Worm (Caenorhabditis elegans) whole organism, mixed stage, embryonic: ENCODE measurements around the gene wrt-10.

Experiments used
- elt-1 ChIP-seq: sonication (generic microtip); optimal IDR thresholded peaks from 2 replicates; lab custom pipeline; 2017; ENCODE audit warnings: missing genetic modification characterization, mild to moderate bottlenecking, missing compliant biosample characterization, antibody characterized with exemption, moderate library complexity, borderline replicate concordance; ENCODE audit not compliant: insufficient read depth
- hlh-1 ChIP-seq: fragments of 150-350 bp; optimal IDR thresholded peaks from 2 replicates; lab custom pipeline; 2014; ENCODE audit warnings: missing biosample characterization, missing genetic modification reagents, missing genetic modification characterization
- lin-13 ChIP-seq: fragments of 150-350 bp; optimal IDR thresholded peaks from 2 replicates; lab custom pipeline; 2014; ENCODE audit warnings: missing biosample characterization, missing genetic modification characterization
- lsy-2 ChIP-seq: fragments of 150-350 bp; optimal IDR thresholded peaks from 2 replicates; lab custom pipeline; 2014; ENCODE audit warnings: missing biosample characterization, missing genetic modification characterization
- nhr-237 ChIP-seq: fragments of 150-350 bp; optimal IDR thresholded peaks from 2 replicates; lab custom pipeline; 2014; ENCODE audit warnings: missing biosample characterization, missing genetic modification characterization
- nhr-28 ChIP-seq: fragments of 150-350 bp; optimal IDR thresholded peaks from 2 replicates; lab custom pipeline; 2014; ENCODE audit warnings: missing biosample characterization, missing genetic modification characterization
- pha-4 ChIP-seq: fragments of 150-350 bp; optimal IDR thresholded peaks from 2 replicates; lab custom pipeline; 2018; ENCODE audit warnings: missing biosample characterization, missing genetic modification reagents, missing genetic modification characterization
- sptf-1 ChIP-seq: sonication (generic microtip); optimal IDR thresholded peaks from 2 replicates; lab custom pipeline; 2017; ENCODE audit warnings: mild to moderate bottlenecking, missing genetic modification characterization, moderate library complexity, missing compliant biosample characterization
- unc-39 ChIP-seq: fragments of 150-350 bp; optimal IDR thresholded peaks from 2 replicates; lab custom pipeline; 2014; ENCODE audit warnings: missing biosample characterization, missing genetic modification characterization

DNA sequence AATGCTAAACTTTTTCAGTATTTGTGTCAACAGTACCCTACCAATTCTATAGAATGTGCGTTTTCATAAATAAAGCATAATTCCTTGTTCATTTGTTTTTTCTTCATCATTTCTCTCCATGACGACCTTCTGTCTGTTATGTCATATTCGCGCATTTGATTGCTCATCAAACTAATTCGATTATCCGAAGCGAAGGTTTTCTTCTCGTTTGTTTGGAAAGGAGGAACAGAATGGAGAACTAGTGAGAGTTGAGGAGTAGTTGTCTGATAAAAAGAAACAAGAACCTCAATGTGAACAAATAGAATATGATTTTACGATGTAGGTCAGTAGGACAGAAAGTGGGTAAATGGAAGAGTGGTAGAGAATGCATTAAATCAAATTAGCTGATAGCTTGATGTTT lies 28.3 kb upstream of the wrt-10 start:
- TF ChIP-seq hlh-1: no peak
- no peak for TF ChIP-seq nhr-237 (tag; lab: Kevin White, UChicago)
- TF ChIP-seq lsy-2 (tag; lab: Kevin White, UChicago): no peak
- no peak for TF ChIP-seq elt-1 (tag; lab: Kevin White, UChicago)
- TF ChIP-seq nhr-28 (tag; lab: Kevin White, UChicago): no peak
- no peak for TF ChIP-seq sptf-1 (tag; lab: Kevin White, UChicago)
- no peak for TF ChIP-seq lin-13 (tag; lab: Kevin White, UChicago)
- no peak for TF ChIP-seq pha-4 (tag; lab: Kevin White, UChicago)
- no peak for TF ChIP-seq unc-39 (tag; lab: Kevin White, UChicago)
